Fruit fly (Drosophila melanogaster) whole organism, embryonic: ENCODE results near the gene CG31344.

Experiments
- Bgb ChIP-seq: fragments of 200-800 bp; sonication (Bioruptor generic); IDR thresholded peaks from 2 replicates; pipeline ENCODE4 v1.3.6; 2022; ENCODE audit warnings: missing biosample characterization, missing genetic modification characterization; ENCODE audit not compliant: partially characterized antibody
- CG10543 ChIP-seq: fragments of 200-800 bp; sonication (Bioruptor generic); optimal IDR thresholded peaks from 3 replicates; lab custom pipeline; 2017; ENCODE audit warnings: missing biosample characterization, mild to moderate bottlenecking, missing genetic modification characterization, moderate library complexity
- CG11504 ChIP-seq: fragments of 200-800 bp; sonication (Bioruptor generic); optimal IDR thresholded peaks from 3 replicates; lab custom pipeline; 2019; ENCODE audit warnings: missing biosample characterization, mild to moderate bottlenecking, missing genetic modification characterization, moderate library complexity
- CG13123 ChIP-seq: fragments of 200-800 bp; sonication (Bioruptor generic); optimal IDR thresholded peaks from 2 replicates; lab custom pipeline; 2016; ENCODE audit warnings: missing biosample characterization, missing genetic modification characterization
- CG13424 ChIP-seq: fragments of 200-800 bp; sonication (Bioruptor generic); optimal IDR thresholded peaks from 2 replicates; lab custom pipeline; 2019; ENCODE audit warnings: missing biosample characterization, mild to moderate bottlenecking, missing genetic modification characterization, moderate library complexity
- CG14441 ChIP-seq: fragments of 200-800 bp; sonication (Bioruptor generic); IDR thresholded peaks from 2 replicates; pipeline ENCODE4 v1.3.6; 2022; ENCODE audit warnings: missing biosample characterization, missing genetic modification characterization
- CG1647 ChIP-seq: fragments of 200-800 bp; sonication (Bioruptor generic); optimal IDR thresholded peaks from 3 replicates; lab custom pipeline; 2016; ENCODE audit warnings: missing biosample characterization, missing genetic modification characterization
- CG16779 ChIP-seq: fragments of 200-800 bp; sonication (Bioruptor generic); IDR thresholded peaks from 2 replicates; pipeline ENCODE4 v1.3.6; 2022; ENCODE audit warnings: missing biosample characterization, missing genetic modification characterization
- CG16863 ChIP-seq: fragments of 200-800 bp; sonication (Bioruptor generic); optimal IDR thresholded peaks from 3 replicates; lab custom pipeline; 2016; ENCODE audit warnings: missing biosample characterization, missing genetic modification characterization
- CG17328 ChIP-seq: fragments of 200-800 bp; sonication (Bioruptor generic); IDR thresholded peaks from 2 replicates; pipeline ENCODE4 v1.3.6; 2022; ENCODE audit warnings: missing biosample characterization, missing genetic modification characterization
- CG1792 ChIP-seq: fragments of 200-800 bp; sonication (Bioruptor generic); optimal IDR thresholded peaks from 2 replicates; lab custom pipeline; 2016; ENCODE audit warnings: missing biosample characterization, missing genetic modification characterization
- CG18619 ChIP-seq: fragments of 200-800 bp; sonication (Bioruptor generic); optimal IDR thresholded peaks from 3 replicates; lab custom pipeline; 2017; ENCODE audit warnings: missing biosample characterization, mild to moderate bottlenecking, missing genetic modification characterization
- CG2678 ChIP-seq: fragments of 200-800 bp; sonication (Bioruptor generic); optimal IDR thresholded peaks from 3 replicates; lab custom pipeline; 2019; ENCODE audit warnings: missing biosample characterization, mild to moderate bottlenecking, missing genetic modification characterization, moderate library complexity
- CG31388 ChIP-seq: fragments of 200-800 bp; sonication (Bioruptor generic); optimal IDR thresholded peaks from 2 replicates; lab custom pipeline; 2016; ENCODE audit warnings: missing biosample characterization, missing genetic modification characterization
- CG34376 ChIP-seq: fragments of 200-800 bp; sonication (Bioruptor generic); optimal IDR thresholded peaks from 2 replicates; lab custom pipeline; 2018; ENCODE audit warnings: missing biosample characterization, mild to moderate bottlenecking, missing genetic modification characterization
- CG34422 ChIP-seq: fragments of 200-800 bp; sonication (Bioruptor generic); IDR thresholded peaks from 3 replicates; pipeline ENCODE4 v1.3.6; 2022; ENCODE audit warnings: missing biosample characterization, missing genetic modification characterization
- CG5180 ChIP-seq: fragments of 200-800 bp; sonication (Bioruptor generic); optimal IDR thresholded peaks from 3 replicates; lab custom pipeline; 2017; ENCODE audit warnings: missing biosample characterization, missing genetic modification characterization, mild to moderate bottlenecking, moderate library complexity, missing genetic modification reagents
- CG7556 ChIP-seq: fragments of 200-800 bp; sonication (Bioruptor generic); optimal IDR thresholded peaks from 2 replicates; lab custom pipeline; 2017; ENCODE audit warnings: missing biosample characterization, mild to moderate bottlenecking, missing genetic modification characterization
- CHES-1-like ChIP-seq: fragments of 200-800 bp; sonication (Bioruptor generic); optimal IDR thresholded peaks from 2 replicates; lab custom pipeline; 2016; ENCODE audit warnings: missing biosample characterization, missing genetic modification characterization
- Camta ChIP-seq: fragments of 200-800 bp; sonication (Bioruptor generic); optimal IDR thresholded peaks from 2 replicates; lab custom pipeline; 2016; ENCODE audit warnings: missing biosample characterization, missing genetic modification characterization
- Dll ChIP-seq: fragments of 200-800 bp; sonication (Bioruptor generic); IDR thresholded peaks from 4 replicates; pipeline ENCODE4 v1.3.6; 2022; ENCODE audit warnings: missing biosample characterization, missing genetic modification characterization; ENCODE audit not compliant: partially characterized antibody
- HHEX ChIP-seq: fragments of 200-800 bp; sonication (Bioruptor generic); optimal IDR thresholded peaks from 3 replicates; lab custom pipeline; 2017; ENCODE audit warnings: missing biosample characterization, mild to moderate bottlenecking, missing genetic modification characterization, missing genetic modification reagents
- MBD-R2 ChIP-seq: fragments of 200-800 bp; sonication (Bioruptor generic); IDR thresholded peaks from 2 replicates; pipeline ENCODE4 v1.3.6; 2022; ENCODE audit warnings: missing biosample characterization, missing genetic modification characterization
- Mad ChIP-seq: fragments of 200-800 bp; sonication (Bioruptor generic); optimal IDR thresholded peaks from 2 replicates; lab custom pipeline; 2016; ENCODE audit warnings: missing biosample characterization, missing genetic modification characterization
- Max ChIP-seq: fragments of 200-800 bp; sonication (Bioruptor generic); optimal IDR thresholded peaks from 2 replicates; lab custom pipeline; 2016; ENCODE audit warnings: missing biosample characterization, mild to moderate bottlenecking, missing genetic modification characterization
- Med ChIP-seq: fragments of 200-800 bp; sonication (Bioruptor generic); peaks from one replicate; lab custom pipeline; 2016; ENCODE audit warnings: missing biosample characterization, missing genetic modification characterization, mild to moderate bottlenecking, inconsistent platforms, moderate library complexity
- NK7.1 ChIP-seq: fragments of 200-800 bp; sonication (Bioruptor generic); optimal IDR thresholded peaks from 3 replicates; lab custom pipeline; 2016; ENCODE audit warnings: missing biosample characterization, missing genetic modification characterization
- Nf-YA ChIP-seq: fragments of 200-800 bp; sonication (Bioruptor generic); IDR thresholded peaks from 2 replicates; pipeline ENCODE4 v1.3.6; 2022; ENCODE audit warnings: missing biosample characterization, missing genetic modification characterization
- Pdp1 ChIP-seq, 2 experiments: fragments of 200-800 bp; sonication (Bioruptor generic); optimal IDR thresholded peaks; 3 replicates each; lab custom pipeline; 2016; ENCODE audit warnings: missing biosample characterization in 2 of 2, missing genetic modification characterization in 2 of 2, mild to moderate bottlenecking in 1 of 2, moderate library complexity in 1 of 2
- Tbp ChIP-seq: fragments of >200 bp; optimal IDR thresholded peaks from 2 replicates; lab custom pipeline; 2018; ENCODE audit warnings: missing biosample characterization, missing genetic modification characterization
- ac ChIP-seq: fragments of 200-800 bp; sonication (Bioruptor generic); optimal IDR thresholded peaks from 3 replicates; lab custom pipeline; 2017; ENCODE audit warnings: missing biosample characterization, mild to moderate bottlenecking, missing genetic modification characterization
- amos ChIP-seq: fragments of 200-800 bp; sonication (Bioruptor generic); IDR thresholded peaks from 2 replicates; pipeline ENCODE4 v1.3.6; 2022; ENCODE audit warnings: missing biosample characterization, missing genetic modification characterization; ENCODE audit not compliant: partially characterized antibody
- bab2 ChIP-seq: fragments of 200-800 bp; sonication (Bioruptor generic); optimal IDR thresholded peaks from 2 replicates; lab custom pipeline; 2016; ENCODE audit warnings: missing biosample characterization, missing genetic modification characterization
- bbx ChIP-seq: fragments of 200-800 bp; sonication (Bioruptor generic); IDR thresholded peaks from 2 replicates; pipeline ENCODE4 v1.3.6; 2022; ENCODE audit warnings: missing biosample characterization, missing genetic modification characterization; ENCODE audit not compliant: partially characterized antibody
- btn ChIP-seq: fragments of 200-800 bp; sonication (Bioruptor generic); optimal IDR thresholded peaks from 2 replicates; lab custom pipeline; 2016; ENCODE audit warnings: missing biosample characterization, missing genetic modification characterization
- chinmo ChIP-seq: fragments of 200-800 bp; sonication (Bioruptor generic); IDR thresholded peaks from 4 replicates; pipeline ENCODE4 v1.3.6; 2022; ENCODE audit warnings: missing biosample characterization, missing genetic modification characterization; ENCODE audit not compliant: partially characterized antibody
- cwo ChIP-seq: fragments of 200-800 bp; sonication (Bioruptor generic); optimal IDR thresholded peaks from 3 replicates; lab custom pipeline; 2017; ENCODE audit warnings: missing biosample characterization, missing genetic modification characterization, mild to moderate bottlenecking, moderate library complexity, missing genetic modification reagents
- disco-r ChIP-seq: fragments of 200-800 bp; sonication (Bioruptor generic); optimal IDR thresholded peaks from 2 replicates; lab custom pipeline; 2016; ENCODE audit warnings: missing biosample characterization, missing genetic modification characterization
- exex ChIP-seq: fragments of 200-800 bp; sonication (Bioruptor generic); optimal IDR thresholded peaks from 4 replicates; lab custom pipeline; 2018; ENCODE audit warnings: missing biosample characterization, mild to moderate bottlenecking, missing genetic modification characterization, moderate library complexity
- fd96Cb ChIP-seq: fragments of 200-800 bp; sonication (Bioruptor generic); optimal IDR thresholded peaks from 2 replicates; lab custom pipeline; 2018; ENCODE audit warnings: missing biosample characterization, mild to moderate bottlenecking, missing genetic modification characterization, moderate library complexity
- fu2 ChIP-seq: fragments of 200-800 bp; sonication (Bioruptor generic); optimal IDR thresholded peaks from 2 replicates; lab custom pipeline; 2016; ENCODE audit warnings: missing biosample characterization, missing genetic modification characterization
- jing ChIP-seq: fragments of 200-800 bp; sonication (Bioruptor generic); optimal IDR thresholded peaks from 2 replicates; lab custom pipeline; 2018; ENCODE audit warnings: missing biosample characterization, mild to moderate bottlenecking, missing genetic modification characterization
- lbe ChIP-seq: fragments of 200-800 bp; sonication (Bioruptor generic); optimal IDR thresholded peaks from 2 replicates; lab custom pipeline; 2016; ENCODE audit warnings: missing biosample characterization, mild to moderate bottlenecking, missing genetic modification characterization
- lola ChIP-seq, 3 experiments: fragments of >200 bp in 2 of 3; fragments of 200-800 bp in 1 of 3; sonication (Bioruptor generic) in 1 of 3; optimal IDR thresholded peaks; 2 replicates each; lab custom pipeline; 2017 to 2019; ENCODE audit warnings: missing biosample characterization in 3 of 3, missing genetic modification characterization in 3 of 3, mild to moderate bottlenecking in 1 of 3, moderate library complexity in 1 of 3
- sens-2 ChIP-seq: fragments of 200-800 bp; sonication (Bioruptor generic); IDR thresholded peaks from 2 replicates; pipeline ENCODE4 v1.3.6; 2022; ENCODE audit warnings: missing biosample characterization, missing genetic modification characterization
- sob ChIP-seq: fragments of 200-800 bp; sonication (Bioruptor generic); IDR thresholded peaks from 2 replicates; pipeline ENCODE4 v1.3.6; 2022; ENCODE audit warnings: missing biosample characterization, missing genetic modification characterization
- tx ChIP-seq: fragments of 200-800 bp; sonication (Bioruptor generic); optimal IDR thresholded peaks from 2 replicates; lab custom pipeline; 2016; ENCODE audit warnings: missing biosample characterization, missing genetic modification characterization
- vfl ChIP-seq: fragments of 200-800 bp; sonication (Bioruptor generic); optimal IDR thresholded peaks from 2 replicates; lab custom pipeline; 2016; ENCODE audit warnings: missing biosample characterization, missing genetic modification characterization
- wdn ChIP-seq: fragments of 200-800 bp; sonication (Bioruptor generic); IDR thresholded peaks from 2 replicates; pipeline ENCODE4 v1.3.6; 2022; ENCODE audit warnings: missing biosample characterization, missing genetic modification characterization
- zen2 ChIP-seq: fragments of 200-800 bp; sonication (Bioruptor generic); IDR thresholded peaks from 3 replicates; pipeline ENCODE4 v1.3.6; 2022; ENCODE audit warnings: missing biosample characterization, missing genetic modification characterization; ENCODE audit not compliant: partially characterized antibody

CG31344 gene

dm6 chr3R:15246601-15247000 is 21.5 kb upstream of the CG31344 start (continued):
- TF ChIP-seq zen2 (no peak), exex (peak; percentile 67), CG5180 (GFP tag; lab: Kevin White, UChicago) (no peak), vfl (GFP tag; lab: Kevin White, UChicago) (no peak), lbe (GFP tag; lab: Kevin White, UChicago) (peak; percentile 23), CG2678 (tag; lab: Kevin White, UChicago) (no peak), Mad (no peak), fu2 (GFP tag; lab: Kevin White, UChicago) (no peak), Bgb (GFP tag; lab: Robert Waterston, UW) (no peak), CG1792 (GFP tag; lab: Kevin White, UChicago) (no peak), disco-r (GFP tag; lab: Kevin White, UChicago) (no peak), Med (GFP tag; lab: Kevin White, UChicago) (peak; percentile 27), CG31388 (no peak), cwo (peak; percentile 0), CG14441 (GFP tag; lab: Robert Waterston, UW) (no peak), CG7556 (GFP tag; lab: Kevin White, UChicago) (no peak)

- no peak for TF ChIP-seq Tbp
- no peak for TF ChIP-seq CG16779 (GFP tag; lab: Robert Waterston, UW)
- no peak for TF ChIP-seq CG13424 (tag; lab: Kevin White, UChicago)
- TF ChIP-seq CG16863 = no peak
- no peak for TF ChIP-seq HHEX (GFP tag; lab: Kevin White, UChicago)
- TF ChIP-seq CG1647 (GFP tag; lab: Kevin White, UChicago) = no peak
- TF ChIP-seq bbx (GFP tag; lab: Robert Waterston, UW) = peak; percentile 17; the same call in 1 of the 2 replicates
- no peak for TF ChIP-seq sob (GFP tag; lab: Robert Waterston, UW)
- TF ChIP-seq NK7.1 (GFP tag; lab: Kevin White, UChicago) = no peak
- TF ChIP-seq tx (GFP tag; lab: Kevin White, UChicago) = no peak
- TF ChIP-seq jing (GFP tag; lab: Kevin White, UChicago) = no peak
- no peak for TF ChIP-seq MBD-R2 (GFP tag; lab: Robert Waterston, UW)
- TF ChIP-seq CG13123 (GFP tag; lab: Kevin White, UChicago) = no peak
- no peak for TF ChIP-seq sens-2 (GFP tag; lab: Robert Waterston, UW)
- no peak for TF ChIP-seq CG5180 (GFP tag; lab: Kevin White, UChicago)
- TF ChIP-seq amos = peak; percentile 36; the same call in 1 of the 2 replicates
- no peak for TF ChIP-seq btn (GFP tag; lab: Kevin White, UChicago)
- TF ChIP-seq CG11504 = no peak
- TF ChIP-seq Dll = peak; percentile 28; the same call in 1 of the 4 replicates
- TF ChIP-seq CG34422 (GFP tag; lab: Robert Waterston, UW) = peak; percentile 93
- no peak for TF ChIP-seq ac (GFP tag; lab: Kevin White, UChicago)
- TF ChIP-seq chinmo (GFP tag; lab: Robert Waterston, UW) = peak; percentile 84; the same call in 3 of the 4 replicates
- TF ChIP-seq fd96Cb (tag; lab: Kevin White, UChicago) = no peak
- TF ChIP-seq bab2 (GFP tag; lab: Kevin White, UChicago) = no peak
- peak; percentile 70 for TF ChIP-seq CG10543 (GFP tag; lab: Kevin White, UChicago)
- no peak for TF ChIP-seq CG2678 (tag; lab: Kevin White, UChicago)
- no peak for TF ChIP-seq CG34376 (GFP tag; lab: Kevin White, UChicago)
- peak; percentile 39 for TF ChIP-seq CHES-1-like (GFP tag; lab: Kevin White, UChicago)
- TF ChIP-seq Camta (GFP tag; lab: Kevin White, UChicago) = no peak
- TF ChIP-seq Pdp1 (GFP tag; optimal IDR thresholded peaks at IDR 0.05; lab: Kevin White, UChicago) = no peak
- no peak for TF ChIP-seq Nf-YA (GFP tag; lab: Robert Waterston, UW)
- TF ChIP-seq CG17328 (GFP tag; lab: Robert Waterston, UW) = no peak
- TF ChIP-seq CG18619 = no peak
- no peak for TF ChIP-seq lola (GFP tag; optimal IDR thresholded peaks at IDR 0.05; lab: Kevin White, UChicago)
- TF ChIP-seq wdn (GFP tag; lab: Robert Waterston, UW) = no peak
- TF ChIP-seq Max (GFP tag; lab: Kevin White, UChicago) = peak; percentile 83
Observed at dm6 chr3R:15243452-15243851, 18.3 kb upstream of the CG31344 start.
